Fruit fly (Drosophila melanogaster): ENCODE results near the gene CG13949.

DNA sequence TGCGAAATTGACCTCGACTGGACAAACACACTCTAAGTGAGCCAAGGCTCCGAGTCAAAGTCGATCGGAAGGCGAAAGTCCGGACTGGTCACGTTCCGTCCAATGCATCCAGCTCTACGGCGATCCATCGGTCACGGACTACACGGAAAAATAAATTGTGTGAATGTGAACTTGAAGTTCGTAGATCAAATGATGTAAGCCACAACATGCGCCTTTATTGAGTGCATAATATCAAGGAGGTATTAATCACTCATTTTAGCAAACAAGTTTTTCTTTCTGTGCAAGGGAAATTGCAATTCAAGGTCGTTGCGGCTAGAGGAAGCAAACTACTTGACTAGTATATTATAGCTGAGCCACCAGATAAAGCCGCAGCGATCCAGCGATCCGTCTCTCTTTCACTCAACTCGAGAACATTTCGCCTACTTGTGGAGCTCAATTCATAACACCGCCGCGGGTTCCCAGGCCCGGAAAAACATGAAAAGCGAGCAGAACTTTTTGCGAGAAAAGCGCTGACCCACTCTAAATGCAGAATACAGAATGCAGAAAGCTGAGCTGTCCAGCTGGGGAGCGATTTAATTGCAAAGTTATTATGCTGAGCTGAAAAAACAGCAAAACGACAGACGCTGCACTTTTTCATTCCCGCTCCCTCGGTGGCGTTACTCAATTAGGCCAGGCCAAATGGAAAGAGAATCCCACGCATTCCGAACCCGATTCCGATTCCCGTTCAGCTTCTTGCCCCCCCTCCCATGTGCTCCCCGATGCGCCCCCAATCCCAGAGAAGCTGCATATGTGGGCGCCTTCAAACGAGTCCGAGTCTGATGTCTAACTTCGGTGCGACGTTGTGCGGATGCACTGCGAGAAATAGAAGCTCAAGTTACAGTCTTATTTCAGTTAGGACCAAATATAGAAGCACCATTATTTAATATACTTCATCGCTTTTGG lies 11.0 kb upstream of the CG13949 start:
- TF ChIP-seq CG8478 (optimal IDR thresholded peaks at IDR 0.05) (no peak), CTCF (optimal IDR thresholded peaks at IDR 0.05) (no peak)

Measured in S2 (cell line).